Fruit fly (Drosophila melanogaster) whole organism, wandering third instar larva: ENCODE data around the gene eIF2A.
A peak's percentile ranks its signal among the peaks of the same experiment; 100 is the strongest.

Source experiments
- Dfd ChIP-seq: fragments of >200 bp; optimal IDR thresholded peaks from 2 replicates; lab custom pipeline; 2017; ENCODE audit warnings: missing biosample characterization, missing genetic modification characterization
- Myc ChIP-seq: fragments of >200 bp; optimal IDR thresholded peaks from 2 replicates; lab custom pipeline; 2017
- Sp1 ChIP-seq: fragments of 200-800 bp; sonication (Bioruptor generic); optimal IDR thresholded peaks from 3 replicates; lab custom pipeline; 2019; ENCODE audit warnings: missing biosample characterization, mild to moderate bottlenecking, missing genetic modification characterization, moderate library complexity
- h ChIP-seq: fragments of 200-800 bp; sonication (Bioruptor generic); optimal IDR thresholded peaks from 3 replicates; lab custom pipeline; 2016; ENCODE audit warnings: missing biosample characterization, mild to moderate bottlenecking, missing genetic modification characterization
- jim ChIP-seq: fragments of 175-275, 200-325 bp; sonication (Bioruptor generic); optimal IDR thresholded peaks from 2 replicates; lab custom pipeline; 2016; ENCODE audit warnings: missing biosample characterization, mild to moderate bottlenecking, missing genetic modification characterization
- usp ChIP-seq: fragments of >200 bp; optimal IDR thresholded peaks from 2 replicates; lab custom pipeline; 2017; ENCODE audit warnings: missing biosample characterization, missing genetic modification characterization

DNA sequence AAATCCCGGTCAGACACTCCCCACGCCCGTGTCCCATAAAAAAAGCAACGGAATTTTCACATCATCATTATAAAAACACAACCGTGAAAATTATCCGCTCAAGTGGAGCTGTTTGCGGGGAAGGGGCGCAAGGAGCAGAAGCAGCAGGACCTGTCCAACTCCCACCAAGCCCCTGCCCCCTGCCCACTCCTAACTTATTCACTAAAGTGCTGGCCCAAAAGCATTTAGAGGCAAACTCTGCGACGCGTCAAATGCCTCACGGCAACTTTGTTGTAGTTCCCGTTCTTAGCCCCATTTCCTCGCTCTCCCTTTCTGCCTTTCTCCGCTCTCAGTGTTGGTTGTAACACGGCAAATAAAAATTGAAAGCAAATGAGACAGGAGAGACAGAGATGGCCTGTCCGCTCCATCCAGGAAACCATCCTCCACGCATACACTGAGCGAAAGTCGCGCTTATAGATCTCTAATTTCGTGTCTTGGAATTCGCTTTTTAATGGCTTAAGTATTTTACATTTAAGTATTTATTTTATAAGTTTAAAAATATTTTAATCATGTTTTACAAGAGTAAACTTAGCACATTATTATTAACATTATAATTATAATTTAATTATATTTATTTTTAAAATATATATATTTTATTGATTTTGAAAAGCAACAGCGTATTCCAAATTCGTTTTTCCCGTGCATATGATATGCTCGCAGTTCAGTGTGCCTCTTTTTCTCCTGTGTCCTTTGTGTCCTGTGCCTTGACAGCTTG lies 34.9 kb downstream of the eIF2A start:
- TF ChIP-seq h (GFP tag; lab: Kevin White, UChicago) (no peak), usp (GFP tag; lab: Kevin White, UChicago) (no peak), Sp1 (GFP tag; lab: Kevin White, UChicago) (peak; percentile 14), jim (no peak), Dfd (no peak), Myc (no peak)
